Fruit fly (Drosophila melanogaster): ENCODE data around the gene Pgd.

Gene Pgd

DNA sequence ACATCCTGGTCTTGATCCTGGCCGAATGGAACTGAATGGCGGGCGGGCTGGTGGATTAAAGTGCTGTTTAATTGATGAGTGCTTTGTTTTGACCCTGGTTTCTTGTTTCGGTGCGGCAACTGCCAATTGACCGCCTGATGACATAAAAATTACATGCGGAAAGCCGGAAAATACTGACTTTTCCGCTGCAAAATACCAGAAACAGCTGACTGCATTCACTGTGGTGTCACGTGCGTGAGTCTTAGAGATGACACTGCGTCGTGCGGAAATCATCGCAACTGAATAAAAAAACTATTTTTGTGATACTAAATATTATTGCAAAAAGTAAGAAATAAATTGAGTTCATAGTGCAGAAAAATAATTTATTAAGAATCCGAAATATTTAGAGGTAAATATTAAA, 4.5 kb downstream of the Pgd start, which contains the start of gene bcn92 (continued):
- TF ChIP-seq Eip93F (GFP tag; optimal IDR thresholded peaks at IDR 0.05): no peak
- TF ChIP-seq CG10631 (GFP tag; optimal IDR thresholded peaks at IDR 0.05): no peak
- peak; percentile 17 for TF ChIP-seq CG3919 (GFP tag; optimal IDR thresholded peaks at IDR 0.05)
- peak; percentile 42 for TF ChIP-seq cyc (GFP tag; optimal IDR thresholded peaks at IDR 0.05)
- no peak for TF ChIP-seq Sox102F (GFP tag; optimal IDR thresholded peaks at IDR 0.05)
- no peak for TF ChIP-seq CG7368 (GFP tag; optimal IDR thresholded peaks at IDR 0.05)
- no peak for TF ChIP-seq Sox15 (GFP tag; optimal IDR thresholded peaks at IDR 0.05)
- peak; percentile 44 for TF ChIP-seq Hr39 (GFP tag; optimal IDR thresholded peaks at IDR 0.05)
- no peak for TF ChIP-seq eg (GFP tag; IDR thresholded peaks at IDR 0.05)
- TF ChIP-seq CG4318 (GFP tag; optimal IDR thresholded peaks at IDR 0.05): no peak
- TF ChIP-seq Hr38 (GFP tag; optimal IDR thresholded peaks at IDR 0.05): no peak
- TF ChIP-seq CG8119 (GFP tag; IDR thresholded peaks at IDR 0.05): no peak
- TF ChIP-seq dsx (GFP tag; optimal IDR thresholded peaks at IDR 0.05; ENCODE audit: poor library complexity, severe bottlenecking): no peak

DNA sequence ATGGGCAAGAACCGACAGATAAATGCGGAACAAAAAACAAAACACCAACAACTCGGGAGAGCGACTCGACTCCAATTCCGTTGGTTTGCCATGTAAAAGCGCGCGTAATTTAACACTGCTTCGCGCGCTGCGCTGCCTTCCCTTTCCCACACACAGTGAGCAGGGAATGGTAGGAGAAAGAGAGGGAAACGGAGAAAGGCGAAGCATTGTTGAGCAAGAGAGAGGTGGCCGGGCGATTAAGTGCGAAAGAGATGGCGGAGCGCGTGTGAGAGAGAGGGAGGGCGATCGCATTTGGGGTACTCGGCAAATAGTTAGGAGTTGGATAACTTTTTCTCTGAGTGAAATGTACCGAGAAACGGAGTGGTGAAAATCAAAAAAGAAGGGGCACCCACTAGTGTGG, 10.9 kb downstream of the Pgd start:
- TF ChIP-seq ss (GFP tag; optimal IDR thresholded peaks at IDR 0.05): no peak
- TF ChIP-seq CG11762 (GFP tag; optimal IDR thresholded peaks at IDR 0.05; ENCODE audit: insufficient read depth): no peak
- TF ChIP-seq CG8632 (GFP tag; optimal IDR thresholded peaks at IDR 0.05): no peak
- no peak for TF ChIP-seq CG11902 (GFP tag; optimal IDR thresholded peaks at IDR 0.05)
- no peak for TF ChIP-seq net (GFP tag; optimal IDR thresholded peaks at IDR 0.05)
- no peak for TF ChIP-seq CG3032 (tag; optimal IDR thresholded peaks at IDR 0.05)
- no peak for TF ChIP-seq spab (GFP tag; optimal IDR thresholded peaks at IDR 0.05)
- no peak for TF ChIP-seq CG11294 (GFP tag; IDR thresholded peaks at IDR 0.05)
- no peak for TF ChIP-seq CG10631 (GFP tag; optimal IDR thresholded peaks at IDR 0.05)
- no peak for TF ChIP-seq OdsH (GFP tag; optimal IDR thresholded peaks at IDR 0.05)
- no peak for TF ChIP-seq pdm3 (GFP tag; optimal IDR thresholded peaks at IDR 0.05)
- no peak for TF ChIP-seq dac (GFP tag; optimal IDR thresholded peaks at IDR 0.05)
- no peak for TF ChIP-seq Sox15 (GFP tag; optimal IDR thresholded peaks at IDR 0.05)
- peak; percentile 5 for TF ChIP-seq Hr39 (GFP tag; optimal IDR thresholded peaks at IDR 0.05)
- TF ChIP-seq Met (GFP tag; optimal IDR thresholded peaks at IDR 0.05): no peak
- no peak for TF ChIP-seq CG4318 (GFP tag; optimal IDR thresholded peaks at IDR 0.05)
- TF ChIP-seq Eip93F (GFP tag; optimal IDR thresholded peaks at IDR 0.05): no peak
- peak; percentile 39 for TF ChIP-seq CG3919 (GFP tag; optimal IDR thresholded peaks at IDR 0.05)
- no peak for TF ChIP-seq CG6854 (GFP tag; optimal IDR thresholded peaks at IDR 0.05)
- peak; percentile 28; the same call in 1 of the 3 replicates for TF ChIP-seq eg (GFP tag; IDR thresholded peaks at IDR 0.05)
- TF ChIP-seq Eip78C (GFP tag): peak; percentile 68
- TF ChIP-seq Lpt (GFP tag; optimal IDR thresholded peaks at IDR 0.05): peak; percentile 41
- no peak for TF ChIP-seq acj6 (GFP tag; optimal IDR thresholded peaks at IDR 0.05)
- TF ChIP-seq dsx (GFP tag; optimal IDR thresholded peaks at IDR 0.05; ENCODE audit: poor library complexity, severe bottlenecking): no peak
- TF ChIP-seq svp (GFP tag): peak; percentile 43
- TF ChIP-seq CG16779 (tag; optimal IDR thresholded peaks at IDR 0.05): no peak
- TF ChIP-seq CG6808 (GFP tag; optimal IDR thresholded peaks at IDR 0.05): no peak
- peak; percentile 30 for TF ChIP-seq CG32006 (GFP tag; optimal IDR thresholded peaks at IDR 0.05)
- TF ChIP-seq cyc (GFP tag; optimal IDR thresholded peaks at IDR 0.05): no peak
- TF ChIP-seq Sox14 (GFP tag; optimal IDR thresholded peaks at IDR 0.05): peak; percentile 69
- no peak for TF ChIP-seq CG7368 (GFP tag; optimal IDR thresholded peaks at IDR 0.05)
- TF ChIP-seq fd85E (GFP tag; optimal IDR thresholded peaks at IDR 0.05): no peak
- TF ChIP-seq CG1621 (tag; optimal IDR thresholded peaks at IDR 0.05): peak; percentile 60
- no peak for TF ChIP-seq CG34406 (GFP tag; optimal IDR thresholded peaks at IDR 0.05)
- no peak for TF ChIP-seq fd59A (GFP tag; optimal IDR thresholded peaks at IDR 0.05)
- TF ChIP-seq CG10669 (GFP tag; optimal IDR thresholded peaks at IDR 0.05): no peak
- TF ChIP-seq Sox102F (GFP tag; optimal IDR thresholded peaks at IDR 0.05): no peak
- TF ChIP-seq Hr38 (GFP tag; optimal IDR thresholded peaks at IDR 0.05): no peak
- TF ChIP-seq Ets96B (tag; optimal IDR thresholded peaks at IDR 0.05): no peak
- TF ChIP-seq CG6163 (GFP tag; IDR thresholded peaks at IDR 0.05): 0 out of 3 replicates have a peak, but pooled peaks have one; percentile 38
- no peak for TF ChIP-seq Hr4 (GFP tag; optimal IDR thresholded peaks at IDR 0.05)
- TF ChIP-seq fkh (GFP tag; optimal IDR thresholded peaks at IDR 0.05): no peak
- no peak for TF ChIP-seq topi (GFP tag; optimal IDR thresholded peaks at IDR 0.05)
- peak; percentile 42 for TF ChIP-seq esn (GFP tag; optimal IDR thresholded peaks at IDR 0.05)
- TF ChIP-seq CG8119 (GFP tag; IDR thresholded peaks at IDR 0.05): no peak; the same call in 2 of the 3 replicates
- TF ChIP-seq CG8319 (GFP tag; optimal IDR thresholded peaks at IDR 0.05): no peak
- no peak for TF ChIP-seq Smox (GFP tag; optimal IDR thresholded peaks at IDR 0.05)
- TF ChIP-seq Ets21C (GFP tag; optimal IDR thresholded peaks at IDR 0.05): no peak
